Fruit fly (Drosophila melanogaster) whole organism, prepupa: ENCODE results near the gene CG42500.

ENCODE experiments used
- Blimp-1 ChIP-seq: fragments of 200-800 bp; sonication (Bioruptor generic); optimal IDR thresholded peaks from 3 replicates; lab custom pipeline; 2017; ENCODE audit warnings: missing biosample characterization, missing genetic modification characterization, mild to moderate bottlenecking, moderate library complexity, missing genetic modification reagents
- CG10631 ChIP-seq: fragments of 200-800 bp; sonication (Bioruptor generic); optimal IDR thresholded peaks from 2 replicates; lab custom pipeline; 2016; ENCODE audit warnings: missing biosample characterization, missing genetic modification characterization
- CG10669 ChIP-seq: fragments of 200-800 bp; sonication (Bioruptor generic); optimal IDR thresholded peaks from 3 replicates; lab custom pipeline; 2018; ENCODE audit warnings: missing biosample characterization, mild to moderate bottlenecking, missing genetic modification characterization, moderate library complexity
- CG11762 ChIP-seq: fragments of 200-800 bp; sonication (Bioruptor generic); optimal IDR thresholded peaks from 3 replicates; lab custom pipeline; 2016; ENCODE audit warnings: missing biosample characterization, missing genetic modification characterization; ENCODE audit not compliant: insufficient read depth
- CG15336 ChIP-seq: fragments of 200-800 bp; sonication (Bioruptor generic); IDR thresholded peaks from 2 replicates; pipeline ENCODE4 v1.3.6; 2022; ENCODE audit warnings: missing biosample characterization, missing genetic modification characterization
- CG1621 ChIP-seq: fragments of 200-800 bp; sonication (Bioruptor generic); optimal IDR thresholded peaks from 3 replicates; lab custom pipeline; 2018; ENCODE audit warnings: missing biosample characterization, mild to moderate bottlenecking, missing genetic modification characterization
- CG16779 ChIP-seq: fragments of 200-800 bp; sonication (Bioruptor generic); optimal IDR thresholded peaks from 3 replicates; lab custom pipeline; 2017; ENCODE audit warnings: missing biosample characterization, mild to moderate bottlenecking, missing genetic modification characterization
- CG31627 ChIP-seq: fragments of 200-800 bp; sonication (Bioruptor generic); optimal IDR thresholded peaks from 3 replicates; lab custom pipeline; 2016; ENCODE audit warnings: missing biosample characterization, missing genetic modification characterization
- CG32006 ChIP-seq: fragments of 200-800 bp; sonication (Bioruptor generic); optimal IDR thresholded peaks from 3 replicates; lab custom pipeline; 2017; ENCODE audit warnings: missing biosample characterization, mild to moderate bottlenecking, missing genetic modification characterization
- CG34406 ChIP-seq: fragments of 200-800 bp; sonication (Bioruptor generic); optimal IDR thresholded peaks from 3 replicates; lab custom pipeline; 2016; ENCODE audit warnings: missing biosample characterization, missing genetic modification characterization
- CG3919 ChIP-seq: fragments of 200-800 bp; sonication (Bioruptor generic); optimal IDR thresholded peaks from 3 replicates; lab custom pipeline; 2016; ENCODE audit warnings: missing biosample characterization, missing genetic modification characterization
- CG6276 ChIP-seq: fragments of 200-800 bp; sonication (Bioruptor generic); optimal IDR thresholded peaks from 2 replicates; lab custom pipeline; 2017; ENCODE audit warnings: missing biosample characterization, mild to moderate bottlenecking, missing genetic modification characterization
- CG6808 ChIP-seq: fragments of 200-800 bp; sonication (Bioruptor generic); optimal IDR thresholded peaks from 3 replicates; lab custom pipeline; 2017; ENCODE audit warnings: missing biosample characterization, missing genetic modification characterization, mild to moderate bottlenecking, moderate library complexity, missing genetic modification reagents
- CG6854 ChIP-seq: fragments of 200-800 bp; sonication (Bioruptor generic); optimal IDR thresholded peaks from 2 replicates; lab custom pipeline; 2017; ENCODE audit warnings: missing biosample characterization, mild to moderate bottlenecking, missing genetic modification characterization
- CG7368 ChIP-seq: fragments of 200-800 bp; sonication (Bioruptor generic); optimal IDR thresholded peaks from 3 replicates; lab custom pipeline; 2016; ENCODE audit warnings: missing biosample characterization, missing genetic modification characterization
- Eip75B ChIP-seq: fragments of 200-800 bp; sonication (Bioruptor generic); optimal IDR thresholded peaks from 3 replicates; lab custom pipeline; 2016; ENCODE audit warnings: missing biosample characterization, missing genetic modification characterization
- Eip93F ChIP-seq: fragments of 200-800 bp; sonication (Bioruptor generic); optimal IDR thresholded peaks from 2 replicates; lab custom pipeline; 2016; ENCODE audit warnings: missing biosample characterization, mild to moderate bottlenecking, missing genetic modification characterization
- Ets21C ChIP-seq: fragments of 200-800 bp; sonication (Bioruptor generic); optimal IDR thresholded peaks from 3 replicates; lab custom pipeline; 2016; ENCODE audit warnings: missing biosample characterization, missing genetic modification characterization
- Hr38 ChIP-seq: sonication (Bioruptor generic); optimal IDR thresholded peaks from 2 replicates; lab custom pipeline; 2016; ENCODE audit warnings: missing biosample characterization, missing genetic modification characterization
- Hr4 ChIP-seq: fragments of 200-800 bp; sonication (Bioruptor generic); optimal IDR thresholded peaks from 3 replicates; lab custom pipeline; 2016; ENCODE audit warnings: missing biosample characterization, missing genetic modification characterization
- OdsH ChIP-seq: fragments of 200-800 bp; sonication (Bioruptor generic); optimal IDR thresholded peaks from 3 replicates; lab custom pipeline; 2016; ENCODE audit warnings: missing biosample characterization, missing genetic modification characterization
- Sox14 ChIP-seq: fragments of 200-800 bp; sonication (Bioruptor generic); optimal IDR thresholded peaks from 3 replicates; lab custom pipeline; 2016; ENCODE audit warnings: missing biosample characterization, missing genetic modification characterization
- Sox15 ChIP-seq: fragments of 200-800 bp; sonication (Bioruptor generic); optimal IDR thresholded peaks from 3 replicates; lab custom pipeline; 2016; ENCODE audit warnings: missing biosample characterization, missing genetic modification characterization
- achi ChIP-seq: fragments of 200-800 bp; sonication (Bioruptor generic); optimal IDR thresholded peaks from 3 replicates; lab custom pipeline; 2016; ENCODE audit warnings: missing biosample characterization, missing genetic modification characterization
- acj6 ChIP-seq: fragments of 200-800 bp; sonication (Bioruptor generic); optimal IDR thresholded peaks from 3 replicates; lab custom pipeline; 2016; ENCODE audit warnings: missing biosample characterization, missing genetic modification characterization
- cyc ChIP-seq: fragments of 200-800 bp; sonication (Bioruptor generic); optimal IDR thresholded peaks from 3 replicates; lab custom pipeline; 2016; ENCODE audit warnings: missing biosample characterization, missing genetic modification characterization
- dac ChIP-seq: fragments of 200-800 bp; sonication (Bioruptor generic); optimal IDR thresholded peaks from 2 replicates; lab custom pipeline; 2017; ENCODE audit warnings: missing biosample characterization, mild to moderate bottlenecking, missing genetic modification characterization
- dsx ChIP-seq: fragments of 200-800 bp; optimal IDR thresholded peaks from 3 replicates; lab custom pipeline; 2019; ENCODE audit warnings: missing biosample characterization, mild to moderate bottlenecking, missing genetic modification characterization, moderate library complexity; ENCODE audit not compliant: poor library complexity, severe bottlenecking
- fkh ChIP-seq: fragments of 200-800 bp; sonication (Bioruptor generic); optimal IDR thresholded peaks from 3 replicates; lab custom pipeline; 2017; ENCODE audit warnings: missing biosample characterization, mild to moderate bottlenecking, missing genetic modification characterization, moderate library complexity
- net ChIP-seq: fragments of 200-800 bp; sonication (Bioruptor generic); optimal IDR thresholded peaks from 3 replicates; lab custom pipeline; 2016; ENCODE audit warnings: missing biosample characterization, missing genetic modification characterization
- pdm3 ChIP-seq: fragments of 200-800 bp; sonication (Bioruptor generic); optimal IDR thresholded peaks from 3 replicates; lab custom pipeline; 2016; ENCODE audit warnings: missing biosample characterization, missing genetic modification characterization
- spab ChIP-seq: fragments of 200-800 bp; sonication (Bioruptor generic); optimal IDR thresholded peaks from 2 replicates; lab custom pipeline; 2017; ENCODE audit warnings: missing biosample characterization, mild to moderate bottlenecking, missing genetic modification characterization, missing genetic modification reagents
- ss ChIP-seq, 2 experiments: fragments of 200-800 bp; sonication (Bioruptor generic); optimal IDR thresholded peaks; 2 replicates in 1 of 2; 3 replicates in 1 of 2; lab custom pipeline; 2017 to 2018; ENCODE audit warnings: mild to moderate bottlenecking in 2 of 2, missing biosample characterization in 2 of 2, missing genetic modification characterization in 2 of 2, moderate library complexity in 1 of 2
- topi ChIP-seq: fragments of 200-800 bp; sonication (Bioruptor generic); optimal IDR thresholded peaks from 3 replicates; lab custom pipeline; 2016; ENCODE audit warnings: missing biosample characterization, missing genetic modification characterization
- vri ChIP-seq: fragments of 200-800 bp; sonication (Bioruptor generic); optimal IDR thresholded peaks from 3 replicates; lab custom pipeline; 2016; ENCODE audit warnings: missing biosample characterization, mild to moderate bottlenecking, missing genetic modification characterization

The CG42500 gene

dm6 chr3R:14154341-14154740, 1.9 kb upstream of the CG42500 start, which contains the start of gene CG44215:
Gene CG44215, minus strand, starts transcription at chr3R:14154441.
- TF ChIP-seq CG1621 (tag; lab: Kevin White, UChicago) = no peak
- no peak for TF ChIP-seq dsx (GFP tag; lab: Kevin White, UChicago)
- no peak for TF ChIP-seq Eip93F (GFP tag; lab: Kevin White, UChicago)
- TF ChIP-seq CG6276 (GFP tag; lab: Kevin White, UChicago) = no peak
- no peak for TF ChIP-seq CG3919 (GFP tag; lab: Kevin White, UChicago)
- no peak for TF ChIP-seq CG15336 (GFP tag; lab: Robert Waterston, UW)
- TF ChIP-seq CG16779 = no peak
- TF ChIP-seq pdm3 = no peak
- TF ChIP-seq CG34406 (GFP tag; lab: Kevin White, UChicago) = no peak
- TF ChIP-seq dac (GFP tag; lab: Kevin White, UChicago) = no peak
- no peak for TF ChIP-seq Sox15 (GFP tag; lab: Kevin White, UChicago)
- no peak for TF ChIP-seq Blimp-1
- TF ChIP-seq Hr4 = no peak
- TF ChIP-seq achi (GFP tag; lab: Kevin White, UChicago) = no peak

- TF ChIP-seq CG6854 (GFP tag; lab: Kevin White, UChicago) (no peak), net (GFP tag; lab: Kevin White, UChicago) (no peak)
Measured at dm6 chr3R:14153729-14154128, 1.3 kb upstream of the CG42500 start, which contains the start of gene Recs1. Gene Recs1, minus strand, starts transcription at chr3R:14153829.

dm6 chr3R:14151840-14152239, 610 bp downstream of the CG42500 start, which contains the start of gene CG14355:
Gene CG14355, minus strand, starts transcription at chr3R:14151940.
- TF ChIP-seq CG3919 (GFP tag; lab: Kevin White, UChicago) (no peak), Hr38 (no peak), spab (no peak), CG31627 (GFP tag; lab: Kevin White, UChicago) (no peak), ss (GFP tag; optimal IDR thresholded peaks at IDR 0.05; lab: Kevin White, UChicago) (no peak), CG10669 (no peak), cyc (GFP tag; lab: Kevin White, UChicago) (no peak), CG11762 (no peak), CG15336 (GFP tag; lab: Robert Waterston, UW) (no peak), achi (GFP tag; lab: Kevin White, UChicago) (no peak), net (GFP tag; lab: Kevin White, UChicago) (no peak), CG10631 (GFP tag; lab: Kevin White, UChicago) (no peak), CG6808 (GFP tag; lab: Kevin White, UChicago) (no peak), Eip75B (no peak), fkh (GFP tag; lab: Kevin White, UChicago) (no peak), vri (GFP tag; lab: Kevin White, UChicago) (no peak), Ets21C (GFP tag; lab: Kevin White, UChicago) (no peak), topi (no peak), Blimp-1 (no peak)

- TF ChIP-seq ss (GFP tag; optimal IDR thresholded peaks at IDR 0.05; lab: Kevin White, UChicago) (no peak), CG10669 (no peak), Ets21C (GFP tag; lab: Kevin White, UChicago) (no peak), CG15336 (GFP tag; lab: Robert Waterston, UW) (no peak), topi (no peak), acj6 (GFP tag; lab: Kevin White, UChicago) (no peak), CG7368 (GFP tag; lab: Kevin White, UChicago) (no peak), Sox14 (GFP tag; lab: Kevin White, UChicago) (no peak), OdsH (GFP tag; lab: Kevin White, UChicago) (no peak), Hr38 (no peak), CG32006 (GFP tag; lab: Kevin White, UChicago) (no peak)
Measured at dm6 chr3R:14140912-14141311, 11.5 kb downstream of the CG42500 start.
